Worm (Caenorhabditis elegans): Measurements from ENCODE around the gene K08E4.8.

Gene K08E4.8

DNA sequence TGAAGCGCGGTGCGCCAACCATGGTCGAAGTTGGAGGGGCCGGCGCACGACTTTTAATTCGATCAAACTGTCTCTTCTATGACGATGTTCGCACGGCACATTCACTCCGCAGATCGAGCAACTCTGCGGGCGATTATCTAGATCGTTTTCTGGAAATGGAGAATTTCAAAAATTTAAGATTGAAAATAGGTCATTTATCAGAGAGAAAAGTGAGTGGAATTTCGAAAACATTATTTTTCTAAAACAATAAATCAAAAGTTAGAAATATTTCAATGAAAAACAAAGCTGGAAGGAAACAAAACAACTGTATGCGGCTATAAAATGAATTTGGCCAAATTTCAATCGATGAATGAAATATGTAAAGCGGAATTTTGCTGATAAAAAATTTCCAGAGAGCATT lies 50.3 kb downstream of the K08E4.8 start, which contains the start of the genes ZK617.26 and unc-22:
Gene ZK617.26 (minus strand): TSS at position 101 of the 400 bp plus-strand sequence.
Gene unc-22 (minus strand): TSS at position 149 of the 400 bp plus-strand sequence.
- no peak for TF ChIP-seq ama-1 (optimal IDR thresholded peaks at IDR 0.05)

All from whole organism, L3 larva.